Worm (Caenorhabditis elegans) whole organism, L1 larva: ENCODE results near the gene Y45F3A.8.

Source experiments
- C04F5.9 ChIP-seq: sonication (generic microtip); optimal IDR thresholded peaks from 2 replicates; lab custom pipeline; 2016; ENCODE audit warnings: missing genetic modification characterization, missing compliant biosample characterization
- F16B12.6 ChIP-seq: fragments of 150-350 bp; optimal IDR thresholded peaks from 2 replicates; lab custom pipeline; 2014; ENCODE audit warnings: missing biosample characterization, missing genetic modification characterization
- aly-2 ChIP-seq: fragments of 150-350 bp; optimal IDR thresholded peaks from 2 replicates; lab custom pipeline; 2014; ENCODE audit warnings: missing biosample characterization, missing genetic modification characterization
- ama-1 ChIP-seq: fragments of 150-350 bp; optimal IDR thresholded peaks from 2 replicates; lab custom pipeline; 2014
- ceh-63 ChIP-seq: fragments of 200-800 bp; sonication (Bioruptor generic); optimal IDR thresholded peaks from 2 replicates; lab custom pipeline; 2018; ENCODE audit warnings: mild to moderate bottlenecking, missing genetic modification characterization, missing compliant biosample characterization
- ceh-82 ChIP-seq, 3 experiments: fragments of 150-350 bp in 1 of 3; sonication (generic microtip) in 2 of 3; optimal IDR thresholded peaks; 2 replicates each; lab custom pipeline; 2014 to 2017; ENCODE audit warnings: missing biosample characterization in 3 of 3, missing genetic modification characterization in 3 of 3
- ceh-88 ChIP-seq: fragments of 200-800 bp; sonication (Bioruptor generic); IDR thresholded peaks from 2 replicates; pipeline ENCODE4 v1.3.6; 2022; ENCODE audit warnings: missing genetic modification characterization, missing compliant biosample characterization
- dpl-1 ChIP-seq, 3 experiments: fragments of 150-350 bp in 2 of 3; sonication (generic microtip) in 1 of 3; optimal IDR thresholded peaks; 2 replicates each; lab custom pipeline; 2014 to 2017; ENCODE audit warnings: missing biosample characterization in 3 of 3, missing genetic modification characterization in 3 of 3, missing genetic modification reagents in 3 of 3
- dsc-1 ChIP-seq: sonication (generic microtip); optimal IDR thresholded peaks from 2 replicates; lab custom pipeline; 2016; ENCODE audit warnings: mild to moderate bottlenecking, missing genetic modification characterization, missing compliant biosample characterization
- efl-1 ChIP-seq, 4 experiments: fragments of 150-350 bp; optimal IDR thresholded peaks in 3 of 4; peaks in 1 of 4; 1 replicate in 1 of 4; 2 replicates in 3 of 4; lab custom pipeline; 2014; ENCODE audit warnings: missing biosample characterization in 2 of 4, missing genetic modification characterization in 2 of 4, missing genetic modification reagents in 2 of 4
- efl-3 ChIP-seq: fragments of 200-800 bp; sonication (Bioruptor generic); optimal IDR thresholded peaks from 2 replicates; lab custom pipeline; 2018; ENCODE audit warnings: mild to moderate bottlenecking, missing genetic modification characterization, missing compliant biosample characterization
- egl-13 ChIP-seq: sonication (generic microtip); optimal IDR thresholded peaks from 2 replicates; lab custom pipeline; 2016; ENCODE audit warnings: missing genotype, missing genetic modification reagents, missing genetic modification characterization, missing compliant biosample characterization
- fkh-10 ChIP-seq: sonication (generic microtip); optimal IDR thresholded peaks from 2 replicates; lab custom pipeline; 2017; ENCODE audit warnings: missing biosample characterization, missing genetic modification reagents, missing genetic modification characterization
- fkh-4 ChIP-seq: sonication (generic microtip); optimal IDR thresholded peaks from 2 replicates; lab custom pipeline; 2016; ENCODE audit warnings: missing compliant biosample characterization, missing genetic modification characterization, borderline replicate concordance
- fkh-8 ChIP-seq: sonication (generic microtip); optimal IDR thresholded peaks from 2 replicates; lab custom pipeline; 2016; ENCODE audit warnings: mild to moderate bottlenecking, missing genetic modification characterization, missing compliant biosample characterization
- fos-1 ChIP-seq: fragments of 150-350 bp; optimal IDR thresholded peaks from 2 replicates; lab custom pipeline; 2014; ENCODE audit warnings: missing biosample characterization, missing genetic modification characterization
- isw-1 ChIP-seq: fragments of 200-800 bp; sonication (Bioruptor generic); IDR thresholded peaks from 2 replicates; pipeline ENCODE4 v1.3.6; 2022; ENCODE audit warnings: missing genetic modification characterization, missing compliant biosample characterization
- lin-14 ChIP-seq: fragments of 200-800 bp; sonication (Bioruptor generic); optimal IDR thresholded peaks from 2 replicates; lab custom pipeline; 2018; ENCODE audit warnings: mild to moderate bottlenecking, missing genetic modification characterization, moderate library complexity, missing compliant biosample characterization
- lin-15B ChIP-seq: fragments of 150-350 bp; sonication (generic microtip); optimal IDR thresholded peaks from 3 replicates; lab custom pipeline; 2014; ENCODE audit warnings: missing biosample characterization, missing genetic modification characterization
- lsy-2 ChIP-seq, 2 experiments: fragments of 150-350 bp; optimal IDR thresholded peaks; 2 replicates each; lab custom pipeline; 2014; ENCODE audit warnings: missing biosample characterization in 2 of 2, missing genetic modification characterization in 2 of 2
- mdl-1 ChIP-seq, 2 experiments: fragments of 150-350 bp; optimal IDR thresholded peaks; 2 replicates each; lab custom pipeline; 2014 to 2017; ENCODE audit warnings: missing biosample characterization in 2 of 2, missing genetic modification characterization in 2 of 2, inconsistent platforms in 1 of 2
- nhr-19 ChIP-seq: fragments of 200-800 bp; sonication (Bioruptor generic); conservative IDR thresholded peaks from 2 replicates; pipeline ENCODE4 v1.3.6; 2022; ENCODE audit warnings: missing genetic modification characterization, missing compliant biosample characterization
- nhr-20 ChIP-seq: sonication (generic microtip); optimal IDR thresholded peaks from 2 replicates; lab custom pipeline; 2016; ENCODE audit warnings: mild to moderate bottlenecking, missing genetic modification characterization, missing compliant biosample characterization
- nhr-47 ChIP-seq: sonication (generic microtip); optimal IDR thresholded peaks from 2 replicates; lab custom pipeline; 2016; ENCODE audit warnings: mild to moderate bottlenecking, missing genetic modification characterization, moderate library complexity, missing compliant biosample characterization
- nhr-71 ChIP-seq: sonication (generic microtip); optimal IDR thresholded peaks from 2 replicates; lab custom pipeline; 2016; ENCODE audit warnings: mild to moderate bottlenecking, missing genetic modification characterization, moderate library complexity, missing compliant biosample characterization
- nhr-76 ChIP-seq: sonication (generic microtip); optimal IDR thresholded peaks from 2 replicates; lab custom pipeline; 2017; ENCODE audit warnings: missing biosample characterization, missing genetic modification characterization
- nhr-84 ChIP-seq: sonication (generic microtip); optimal IDR thresholded peaks from 2 replicates; lab custom pipeline; 2017; ENCODE audit warnings: missing biosample characterization, missing genetic modification characterization
- nhr-90 ChIP-seq: sonication (generic microtip); optimal IDR thresholded peaks from 2 replicates; lab custom pipeline; 2016; ENCODE audit warnings: mild to moderate bottlenecking, missing genetic modification characterization, missing compliant biosample characterization; ENCODE audit not compliant: poor library complexity
- pag-3 ChIP-seq: sonication (generic microtip); optimal IDR thresholded peaks from 2 replicates; lab custom pipeline; 2017; ENCODE audit warnings: missing genetic modification characterization, mild to moderate bottlenecking, missing compliant biosample characterization, antibody characterized with exemption, borderline replicate concordance; ENCODE audit not compliant: insufficient read depth
- pax-3 ChIP-seq: fragments of 200-800 bp; sonication (Bioruptor generic); optimal IDR thresholded peaks from 2 replicates; lab custom pipeline; 2018; ENCODE audit warnings: mild to moderate bottlenecking, missing genetic modification characterization, moderate library complexity, missing compliant biosample characterization
- skn-1 ChIP-seq: fragments of 150-350 bp; optimal IDR thresholded peaks from 2 replicates; lab custom pipeline; 2014; ENCODE audit warnings: missing biosample characterization, missing genetic modification characterization
- snpc-4 ChIP-seq: fragments of 150-350 bp; optimal IDR thresholded peaks from 2 replicates; lab custom pipeline; 2014; ENCODE audit warnings: missing biosample characterization, missing genetic modification characterization
- sptf-1 ChIP-seq: fragments of 150-350 bp; optimal IDR thresholded peaks from 2 replicates; lab custom pipeline; 2014; ENCODE audit warnings: missing biosample characterization, missing genetic modification characterization
- tbx-2 ChIP-seq: sonication (generic microtip); optimal IDR thresholded peaks from 2 replicates; lab custom pipeline; 2016; ENCODE audit warnings: missing genetic modification characterization, missing compliant biosample characterization
- unc-62 ChIP-seq: fragments of 150-350 bp; optimal IDR thresholded peaks from 2 replicates; lab custom pipeline; 2014; ENCODE audit warnings: missing biosample characterization, missing genetic modification reagents, missing genetic modification characterization
- unc-86 ChIP-seq: sonication (generic microtip); optimal IDR thresholded peaks from 2 replicates; lab custom pipeline; 2016; ENCODE audit warnings: missing genetic modification characterization, missing compliant biosample characterization
- xbp-1 ChIP-seq: sonication (generic microtip); optimal IDR thresholded peaks from 2 replicates; lab custom pipeline; 2016; ENCODE audit warnings: missing genetic modification characterization, missing compliant biosample characterization
- ztf-11 ChIP-seq, 2 experiments: sonication (generic microtip); optimal IDR thresholded peaks; 2 replicates each; lab custom pipeline; 2016 to 2017; ENCODE audit warnings: missing genetic modification characterization in 2 of 2, missing biosample characterization in 1 of 2, missing compliant biosample characterization in 1 of 2

The Y45F3A.8 gene

ce11 chrIII:10583483-10583882 is 9.1 kb downstream of the Y45F3A.8 start:
- TF ChIP-seq nhr-19 (GFP tag; lab: Robert Waterston, UW) (no peak), fkh-10 (GFP tag; lab: Kevin White, UChicago) (peak; percentile 40)
- TF ChIP-seq, all 84 proteins: peak for 1

DNA sequence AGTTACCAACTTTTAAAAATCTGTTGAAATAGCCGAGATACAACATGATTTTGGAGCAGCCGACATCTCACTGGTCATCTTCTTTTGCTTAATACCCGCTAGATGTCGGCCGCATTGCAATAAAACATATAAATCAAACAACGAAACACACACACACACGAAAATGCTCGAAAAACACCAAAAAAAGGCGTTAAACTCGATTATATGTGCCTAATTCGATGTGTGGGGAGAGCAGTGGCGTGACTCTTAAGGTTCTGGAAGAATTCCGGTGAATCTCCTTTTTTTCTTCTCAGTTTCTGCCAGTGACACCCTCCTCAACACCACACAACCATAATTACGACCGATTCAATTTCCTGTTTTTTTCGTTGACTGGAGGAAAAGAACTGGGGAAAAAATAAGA is 12.4 kb downstream of the Y45F3A.8 start:
- TF ChIP-seq snpc-4 = peak; percentile 19
- no peak for TF ChIP-seq nhr-76
- TF ChIP-seq ceh-82 (tag; optimal IDR thresholded peaks at IDR 0.05; lab: Kevin White, UChicago) = no peak
- TF ChIP-seq F16B12.6 (tag; lab: Kevin White, UChicago) = no peak
- TF ChIP-seq ztf-11 (tag; optimal IDR thresholded peaks at IDR 0.05; lab: Kevin White, UChicago) = no peak
- TF ChIP-seq lin-14 = peak; percentile 41
- TF ChIP-seq tbx-2 (tag; lab: Kevin White, UChicago) = no peak
- no peak for TF ChIP-seq nhr-84 (tag; lab: Kevin White, UChicago)
- TF ChIP-seq nhr-90 (tag; lab: Kevin White, UChicago) = no peak
- TF ChIP-seq C04F5.9 (tag; lab: Kevin White, UChicago) = no peak
- TF ChIP-seq lsy-2 (tag; optimal IDR thresholded peaks at IDR 0.05; lab: Kevin White, UChicago) = no peak
- no peak for TF ChIP-seq ceh-88 (GFP tag; lab: Robert Waterston, UW)
- no peak for TF ChIP-seq efl-1 (optimal IDR thresholded peaks at IDR 0.05; lab: Kevin White, UChicago)
- peak in 1 of 2 experiments; percentile 74 for TF ChIP-seq efl-1 (GFP tag; optimal IDR thresholded peaks at IDR 0.05 in 1 of 2; lab: Kevin White, UChicago)
- no peak for TF ChIP-seq efl-3 (GFP tag; lab: Kevin White, UChicago)
- no peak for TF ChIP-seq isw-1 (GFP tag; lab: Robert Waterston, UW)
- TF ChIP-seq fkh-4 = no peak
- no peak for TF ChIP-seq nhr-19 (GFP tag; lab: Robert Waterston, UW)
- TF ChIP-seq pax-3 (tag; lab: Kevin White, UChicago) = no peak
- no peak for TF ChIP-seq unc-86 (tag; lab: Kevin White, UChicago)
- TF ChIP-seq xbp-1 = no peak
- no peak for TF ChIP-seq unc-62 (GFP tag; lab: Kevin White, UChicago)

- TF ChIP-seq lin-14 (peak; percentile 57), sptf-1 (tag; lab: Kevin White, UChicago) (no peak), mdl-1 (tag; optimal IDR thresholded peaks at IDR 0.05; lab: Kevin White, UChicago) (no peak), ceh-63 (no peak), aly-2 (no peak), nhr-20 (tag; lab: Kevin White, UChicago) (no peak), dpl-1 (GFP tag; optimal IDR thresholded peaks at IDR 0.05; lab: Kevin White, UChicago) (no peak), isw-1 (GFP tag; lab: Robert Waterston, UW) (no peak), fkh-8 (peak; percentile 9), fkh-10 (GFP tag; lab: Kevin White, UChicago) (no peak), unc-86 (tag; lab: Kevin White, UChicago) (peak; percentile 41), egl-13 (tag; lab: Kevin White, UChicago) (peak; percentile 76), nhr-47 (no peak), lin-15B (tag; lab: Kevin White, UChicago) (no peak), ama-1 (lab: Kevin White, UChicago) (no peak), nhr-71 (tag; lab: Kevin White, UChicago) (peak; percentile 22), pag-3 (tag; lab: Kevin White, UChicago) (no peak), fos-1 (no peak), dsc-1 (tag; lab: Kevin White, UChicago) (no peak), nhr-84 (tag; lab: Kevin White, UChicago) (no peak), skn-1 (tag; lab: Kevin White, UChicago) (no peak)
- TF ChIP-seq, all 84 proteins: peak for 5
Measured at ce11 chrIII:10578873-10579272, 13.8 kb downstream of the Y45F3A.8 start.
